Fruit fly (Drosophila melanogaster) whole organism, embryonic: Measurements from ENCODE around the gene CG13250.

Source experiments
- Aef1 ChIP-seq: fragments of 200-800 bp; sonication (Bioruptor generic); IDR thresholded peaks from 3 replicates; pipeline ENCODE4 v1.3.6; 2022; ENCODE audit warnings: missing biosample characterization, missing genetic modification characterization
- Awh ChIP-seq: fragments of 200-800 bp; sonication (Bioruptor generic); IDR thresholded peaks from 2 replicates; pipeline ENCODE4, ENCODE4 v1.3.6; 2022; ENCODE audit warnings: missing biosample characterization, missing genetic modification characterization
- CG10147 ChIP-seq: fragments of 200-800 bp; sonication (Bioruptor generic); optimal IDR thresholded peaks from 2 replicates; lab custom pipeline; 2019; ENCODE audit warnings: missing biosample characterization, mild to moderate bottlenecking, missing genetic modification characterization, moderate library complexity
- CG10979 ChIP-seq: fragments of 200-800 bp; sonication (Bioruptor generic); optimal IDR thresholded peaks from 2 replicates; lab custom pipeline; 2018; ENCODE audit warnings: missing biosample characterization, mild to moderate bottlenecking, missing genetic modification characterization, moderate library complexity
- CG11085 ChIP-seq: fragments of 200-800 bp; sonication (Bioruptor generic); IDR thresholded peaks from 2 replicates; pipeline ENCODE4 v1.3.6; 2022; ENCODE audit warnings: missing biosample characterization, missing genetic modification characterization
- CG11247 ChIP-seq: fragments of 200-800 bp; sonication (Bioruptor generic); IDR thresholded peaks from 2 replicates; pipeline ENCODE4 v1.3.6; 2022; ENCODE audit warnings: missing biosample characterization, missing genetic modification characterization
- CG11398 ChIP-seq: fragments of 200-800 bp; sonication (Bioruptor generic); optimal IDR thresholded peaks from 2 replicates; lab custom pipeline; 2016; ENCODE audit warnings: missing biosample characterization, missing genetic modification characterization
- CG11456 ChIP-seq: fragments of 200-800 bp; sonication (Bioruptor generic); IDR thresholded peaks from 3 replicates; pipeline ENCODE4 v1.3.6; 2022; ENCODE audit warnings: missing biosample characterization, missing genetic modification characterization
- CG12155 ChIP-seq: fragments of 200-800 bp; sonication (Bioruptor generic); optimal IDR thresholded peaks from 3 replicates; lab custom pipeline; 2016; ENCODE audit warnings: missing biosample characterization, missing genetic modification characterization
- CG12744 ChIP-seq: fragments of 200-800 bp; sonication (Bioruptor generic); optimal IDR thresholded peaks from 2 replicates; lab custom pipeline; 2016; ENCODE audit warnings: missing biosample characterization, missing genetic modification characterization
- CG13287 ChIP-seq: fragments of 200-800 bp; sonication (Bioruptor generic); IDR thresholded peaks from 2 replicates; pipeline ENCODE4 v1.3.6; 2022; ENCODE audit warnings: missing biosample characterization, missing genetic modification characterization; ENCODE audit not compliant: partially characterized antibody
- CG15073 ChIP-seq: fragments of 200-800 bp; sonication (Bioruptor generic); optimal IDR thresholded peaks from 2 replicates; lab custom pipeline; 2016; ENCODE audit warnings: missing biosample characterization, missing genetic modification characterization
- CG15514 ChIP-seq: fragments of 200-800 bp; sonication (Bioruptor generic); optimal IDR thresholded peaks from 3 replicates; lab custom pipeline; 2017; ENCODE audit warnings: missing biosample characterization, missing genetic modification characterization, mild to moderate bottlenecking, moderate library complexity, missing genetic modification reagents
- CG16779 ChIP-seq: fragments of 200-800 bp; sonication (Bioruptor generic); IDR thresholded peaks from 2 replicates; pipeline ENCODE4 v1.3.6; 2022; ENCODE audit warnings: missing biosample characterization, missing genetic modification characterization
- CG17361 ChIP-seq: fragments of 200-800 bp; sonication (Bioruptor generic); IDR thresholded peaks from 3 replicates; pipeline ENCODE4 v1.3.6; 2022; ENCODE audit warnings: missing biosample characterization, missing genetic modification characterization
- CG17612 ChIP-seq: fragments of 200-800 bp; sonication (Bioruptor generic); IDR thresholded peaks from 2 replicates; pipeline ENCODE4 v1.3.6; 2022; ENCODE audit warnings: missing biosample characterization, missing genetic modification characterization
- CG2712 ChIP-seq: fragments of 200-800 bp; optimal IDR thresholded peaks from 3 replicates; lab custom pipeline; 2019; ENCODE audit warnings: missing biosample characterization, mild to moderate bottlenecking, missing genetic modification characterization, moderate library complexity
- CG31365 ChIP-seq: fragments of 200-800 bp; sonication (Bioruptor generic); optimal IDR thresholded peaks from 2 replicates; lab custom pipeline; 2018; ENCODE audit warnings: missing biosample characterization, mild to moderate bottlenecking, missing genetic modification characterization
- CG34376 ChIP-seq: fragments of 200-800 bp; sonication (Bioruptor generic); optimal IDR thresholded peaks from 2 replicates; lab custom pipeline; 2018; ENCODE audit warnings: missing biosample characterization, mild to moderate bottlenecking, missing genetic modification characterization
- CG5180 ChIP-seq: fragments of 200-800 bp; sonication (Bioruptor generic); optimal IDR thresholded peaks from 3 replicates; lab custom pipeline; 2017; ENCODE audit warnings: missing biosample characterization, missing genetic modification characterization, mild to moderate bottlenecking, moderate library complexity, missing genetic modification reagents
- CG6175 ChIP-seq: fragments of 200-800 bp; sonication (Bioruptor generic); IDR thresholded peaks from 3 replicates; pipeline ENCODE4 v1.3.6; 2022; ENCODE audit warnings: missing biosample characterization, missing genetic modification characterization
- CTCF ChIP-seq: fragments of 200-800 bp; sonication (Bioruptor generic); optimal IDR thresholded peaks from 2 replicates; lab custom pipeline; 2017; ENCODE audit warnings: missing biosample characterization, mild to moderate bottlenecking, missing genetic modification characterization, moderate library complexity
- D19B ChIP-seq: fragments of 200-800 bp; sonication (Bioruptor generic); optimal IDR thresholded peaks from 2 replicates; lab custom pipeline; 2017; ENCODE audit warnings: missing biosample characterization, mild to moderate bottlenecking, missing genetic modification characterization
- Dad ChIP-seq: fragments of 200-800 bp; sonication (Bioruptor generic); optimal IDR thresholded peaks from 3 replicates; lab custom pipeline; 2016; ENCODE audit warnings: missing biosample characterization, missing genetic modification characterization
- Hr39 ChIP-seq: fragments of >200 bp; optimal IDR thresholded peaks from 2 replicates; lab custom pipeline; 2017
- Lhr ChIP-seq: fragments of 200-800 bp; sonication (Bioruptor generic); optimal IDR thresholded peaks from 3 replicates; lab custom pipeline; 2017; ENCODE audit warnings: mild to moderate bottlenecking, missing biosample characterization, missing genetic modification reagents, missing genetic modification characterization
- Mes4 ChIP-seq: fragments of 200-800 bp; sonication (Bioruptor generic); optimal IDR thresholded peaks from 2 replicates; lab custom pipeline; 2016; ENCODE audit warnings: missing biosample characterization, missing genetic modification characterization
- Myb ChIP-seq: fragments of 200-800 bp; sonication (Bioruptor generic); optimal IDR thresholded peaks from 2 replicates; lab custom pipeline; 2016; ENCODE audit warnings: missing biosample characterization, missing genetic modification characterization
- Scr ChIP-seq: fragments of 200-800 bp; sonication (Bioruptor generic); IDR thresholded peaks from 2 replicates; pipeline ENCODE4 v1.3.6; 2022; ENCODE audit warnings: missing biosample characterization, missing genetic modification characterization; ENCODE audit not compliant: partially characterized antibody
- Taf1 ChIP-seq: fragments of 200-800 bp; sonication (Bioruptor generic); IDR thresholded peaks from 2 replicates; pipeline ENCODE4 v1.3.6; 2022; ENCODE audit warnings: missing biosample characterization, missing genetic modification characterization
- bab2 ChIP-seq: fragments of 200-800 bp; sonication (Bioruptor generic); optimal IDR thresholded peaks from 2 replicates; lab custom pipeline; 2016; ENCODE audit warnings: missing biosample characterization, missing genetic modification characterization
- bcd ChIP-seq: fragments of 200-800 bp; sonication (Bioruptor generic); optimal IDR thresholded peaks from 2 replicates; lab custom pipeline; 2017; ENCODE audit warnings: missing biosample characterization, mild to moderate bottlenecking, missing genetic modification characterization
- btn ChIP-seq: fragments of 200-800 bp; sonication (Bioruptor generic); optimal IDR thresholded peaks from 2 replicates; lab custom pipeline; 2016; ENCODE audit warnings: missing biosample characterization, missing genetic modification characterization
- ci ChIP-seq: fragments of 200-800 bp; sonication (Bioruptor generic); IDR thresholded peaks from 3 replicates; pipeline ENCODE4 v1.3.6; 2022; ENCODE audit warnings: missing biosample characterization, missing genetic modification characterization
- crp ChIP-seq, 2 experiments: fragments of 200-800 bp; sonication (Bioruptor generic); optimal IDR thresholded peaks; 2 replicates in 1 of 2; 3 replicates in 1 of 2; lab custom pipeline; 2017; ENCODE audit warnings: missing biosample characterization in 2 of 2, missing genetic modification characterization in 2 of 2, mild to moderate bottlenecking in 1 of 2, moderate library complexity in 1 of 2
- disco-r ChIP-seq: fragments of 200-800 bp; sonication (Bioruptor generic); optimal IDR thresholded peaks from 2 replicates; lab custom pipeline; 2016; ENCODE audit warnings: missing biosample characterization, missing genetic modification characterization
- dmrt99B ChIP-seq: fragments of 200-800 bp; sonication (Bioruptor generic); optimal IDR thresholded peaks from 2 replicates; lab custom pipeline; 2018; ENCODE audit warnings: missing biosample characterization, mild to moderate bottlenecking, missing genetic modification characterization, moderate library complexity
- emc ChIP-seq: fragments of 200-800 bp; sonication (Bioruptor generic); optimal IDR thresholded peaks from 2 replicates; lab custom pipeline; 2016; ENCODE audit warnings: missing biosample characterization, missing genetic modification characterization
- ems ChIP-seq: fragments of 200-800 bp; sonication (Bioruptor generic); optimal IDR thresholded peaks from 3 replicates; lab custom pipeline; 2016; ENCODE audit warnings: missing biosample characterization, missing genetic modification characterization
- ewg ChIP-seq: fragments of 200-800 bp; sonication (Bioruptor generic); optimal IDR thresholded peaks from 3 replicates; lab custom pipeline; 2017; ENCODE audit warnings: mild to moderate bottlenecking, missing biosample characterization, missing genetic modification reagents, missing genetic modification characterization
- fd64A ChIP-seq: fragments of 200-800 bp; sonication (Bioruptor generic); optimal IDR thresholded peaks from 3 replicates; lab custom pipeline; 2018; ENCODE audit warnings: missing biosample characterization, mild to moderate bottlenecking, missing genetic modification characterization
- gt ChIP-seq: fragments of 200-800 bp; sonication (Bioruptor generic); IDR thresholded peaks from 2 replicates; pipeline ENCODE4 v1.3.6; 2022; ENCODE audit warnings: missing biosample characterization, missing genetic modification characterization
- lola ChIP-seq, 3 experiments: fragments of >200 bp in 2 of 3; fragments of 200-800 bp in 1 of 3; sonication (Bioruptor generic) in 1 of 3; optimal IDR thresholded peaks; 2 replicates each; lab custom pipeline; 2017 to 2019; ENCODE audit warnings: missing biosample characterization in 3 of 3, missing genetic modification characterization in 3 of 3, mild to moderate bottlenecking in 1 of 3, moderate library complexity in 1 of 3
- maf-S ChIP-seq: fragments of 200-800 bp; sonication (Bioruptor generic); optimal IDR thresholded peaks from 2 replicates; lab custom pipeline; 2016; ENCODE audit warnings: missing biosample characterization, missing genetic modification characterization
- otp ChIP-seq: fragments of 200-800 bp; sonication (Bioruptor generic); IDR thresholded peaks from 3 replicates; pipeline ENCODE4, ENCODE4 v1.3.6; 2022; ENCODE audit warnings: missing biosample characterization, missing genetic modification characterization
- pita ChIP-seq: fragments of 200-800 bp; sonication (Bioruptor generic); optimal IDR thresholded peaks from 2 replicates; lab custom pipeline; 2017; ENCODE audit warnings: missing biosample characterization, mild to moderate bottlenecking, missing genetic modification characterization
- pum ChIP-seq: fragments of 200-800 bp; sonication (Bioruptor generic); optimal IDR thresholded peaks from 2 replicates; lab custom pipeline; 2016; ENCODE audit warnings: missing biosample characterization, missing genetic modification characterization
- row ChIP-seq: fragments of 200-800 bp; sonication (Bioruptor generic); IDR thresholded peaks from 3 replicates; pipeline ENCODE4 v1.3.6; 2022; ENCODE audit warnings: missing biosample characterization, missing genetic modification characterization
- salm ChIP-seq: fragments of 200-800 bp; sonication (Bioruptor generic); optimal IDR thresholded peaks from 2 replicates; lab custom pipeline; 2018; ENCODE audit warnings: missing biosample characterization, mild to moderate bottlenecking, missing genetic modification characterization
- tap ChIP-seq: fragments of 200-800 bp; optimal IDR thresholded peaks from 3 replicates; lab custom pipeline; 2019; ENCODE audit warnings: missing biosample characterization, mild to moderate bottlenecking, missing genetic modification characterization, moderate library complexity

The CG13250 gene

DNA sequence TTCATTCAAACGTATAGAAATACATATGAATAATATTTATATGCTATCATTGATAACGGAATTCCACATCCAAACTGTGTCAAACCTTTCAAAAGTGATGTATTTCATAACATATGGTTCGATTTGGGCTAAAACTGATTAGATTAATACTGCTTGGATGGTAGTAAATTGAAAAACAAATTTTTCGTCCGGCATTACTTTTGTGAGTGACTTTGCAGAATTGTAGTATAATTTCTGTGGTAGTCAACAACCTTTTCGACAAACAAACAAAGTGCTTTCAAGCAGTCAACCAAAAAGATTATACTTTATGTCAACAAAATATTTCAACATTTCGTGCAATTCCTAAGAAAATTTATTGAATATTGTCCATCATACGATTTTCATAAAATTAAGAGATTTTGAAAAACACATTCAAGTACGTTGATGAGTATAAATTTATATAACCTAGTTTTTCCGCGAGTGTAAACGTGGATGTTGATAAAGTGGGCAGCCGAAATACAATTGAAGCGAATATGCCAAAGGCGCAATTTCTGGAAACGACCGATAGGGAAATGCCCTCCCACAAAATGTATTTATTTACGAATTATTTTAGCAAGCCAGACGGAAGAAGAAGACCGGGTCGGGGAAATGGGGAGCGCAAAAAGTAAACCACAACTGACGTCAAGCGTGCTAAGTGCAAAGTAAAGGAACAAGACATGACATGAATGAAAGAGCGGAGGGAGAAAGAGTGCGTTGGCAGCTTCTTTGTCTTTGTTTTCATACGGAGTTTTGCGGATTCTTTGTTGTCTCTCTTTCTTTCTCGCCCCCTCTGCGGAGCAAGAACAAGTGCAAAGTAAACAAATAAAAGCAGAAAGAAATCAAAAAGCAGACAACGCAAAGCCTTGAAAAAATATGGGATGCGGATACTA lies 15.4 kb upstream of the CG13250 start (continued):
- TF ChIP-seq Hr39 (lab: Kevin White, UChicago) (no peak), CG11247 (no peak), Lhr (no peak), otp (GFP tag; lab: Robert Waterston, UW) (no peak), CTCF (GFP tag; lab: Kevin White, UChicago) (no peak), fd64A (GFP tag; lab: Kevin White, UChicago) (no peak), emc (GFP tag; lab: Kevin White, UChicago) (no peak), dmrt99B (peak; percentile 39), CG34376 (GFP tag; lab: Kevin White, UChicago) (no peak), ci (GFP tag; lab: Robert Waterston, UW) (no peak), row (GFP tag; lab: Robert Waterston, UW) (peak; percentile 56), CG5180 (GFP tag; lab: Kevin White, UChicago) (no peak), Scr (GFP tag; lab: Robert Waterston, UW) (no peak), CG10979 (no peak), Myb (GFP tag; lab: Kevin White, UChicago) (no peak), CG13287 (GFP tag; lab: Robert Waterston, UW) (no peak), CG6175 (GFP tag; lab: Robert Waterston, UW) (no peak), CG11085 (GFP tag; lab: Robert Waterston, UW) (no peak), CG12155 (peak; percentile 20), Aef1 (0 out of 3 replicates have a peak, but pooled peaks have one; percentile 13), ewg (GFP tag; lab: Kevin White, UChicago) (no peak), CG12744 (no peak), CG17612 (GFP tag; lab: Robert Waterston, UW) (no peak), crp (GFP tag; optimal IDR thresholded peaks at IDR 0.05; lab: Kevin White, UChicago) (no peak), pita (no peak), D19B (GFP tag; lab: Kevin White, UChicago) (no peak), CG15073 (GFP tag; lab: Kevin White, UChicago) (no peak), CG10147 (GFP tag; lab: Kevin White, UChicago) (peak; percentile 28), CG2712 (tag; lab: Kevin White, UChicago) (peak; percentile 33), pum (GFP tag; lab: Kevin White, UChicago) (no peak), maf-S (GFP tag; lab: Kevin White, UChicago) (no peak), bab2 (GFP tag; lab: Kevin White, UChicago) (peak; percentile 56), Awh (no peak), btn (GFP tag; lab: Kevin White, UChicago) (no peak), CG11456 (GFP tag; lab: Robert Waterston, UW) (no peak), CG15514 (GFP tag; lab: Kevin White, UChicago) (no peak), ems (no peak), salm (tag; lab: Kevin White, UChicago) (no peak), bcd (GFP tag; lab: Kevin White, UChicago) (peak; percentile 13), Taf1 (GFP tag; lab: Robert Waterston, UW) (no peak), CG16779 (GFP tag; lab: Robert Waterston, UW) (no peak), Mes4 (GFP tag; lab: Kevin White, UChicago) (no peak), tap (tag; lab: Kevin White, UChicago) (no peak), CG31365 (no peak), Dad (GFP tag; lab: Kevin White, UChicago) (no peak), CG17361 (GFP tag; lab: Robert Waterston, UW) (no peak; the same call in 2 of the 3 replicates), gt (GFP tag; lab: Robert Waterston, UW) (no peak), CG11398 (no peak), disco-r (GFP tag; lab: Kevin White, UChicago) (no peak), lola (GFP tag; optimal IDR thresholded peaks at IDR 0.05; lab: Kevin White, UChicago) (no peak)
